Worm (Caenorhabditis elegans): ENCODE measurements around the gene T16G12.13.

ce11 chrIII:10025989-10026388 is 34.7 kb upstream of the T16G12.13 start, which contains the start of gene ins-22:
- TF ChIP-seq lin-39 (tag; optimal IDR thresholded peaks at IDR 0.05) (no peak), lsy-2 (tag; optimal IDR thresholded peaks at IDR 0.05) (no peak), nhr-6 (tag; optimal IDR thresholded peaks at IDR 0.05) (no peak), peb-1 (tag; optimal IDR thresholded peaks at IDR 0.05) (no peak), alr-1 (tag; optimal IDR thresholded peaks at IDR 0.05) (no peak), lin-13 (GFP tag; optimal IDR thresholded peaks at IDR 0.05) (no peak), F13H6.1 (tag; optimal IDR thresholded peaks at IDR 0.05) (no peak), fos-1 (tag; optimal IDR thresholded peaks at IDR 0.05) (no peak), R02D3.7 (tag; optimal IDR thresholded peaks at IDR 0.05) (no peak), ztf-4 (tag; optimal IDR thresholded peaks at IDR 0.05) (no peak)

Measured in whole organism, L2 larva.